Worm (Caenorhabditis elegans): ENCODE data around the gene fbxa-51.
A peak's percentile ranks its signal among the peaks of the same experiment; 100 is the strongest.

Gene fbxa-51

ce11 chrIII:952184-952583 lies 9.9 kb upstream of the fbxa-51 start, which contains the start of gene fbxa-10:
Gene fbxa-10, plus strand, starts transcription at chrIII:952390.
- TF ChIP-seq dpl-1 (GFP tag; optimal IDR thresholded peaks at IDR 0.05), result peak in 2 of 3 experiments; percentile 37 to 54
- peak; percentile 87 for TF ChIP-seq F16B12.6 (tag; optimal IDR thresholded peaks at IDR 0.05)
- peak; percentile 25 to 45 for TF ChIP-seq efl-1 (optimal IDR thresholded peaks at IDR 0.05)
- peak; percentile 31 to 94 for TF ChIP-seq efl-1 (GFP tag; optimal IDR thresholded peaks at IDR 0.05 in 1 of 2)
- TF ChIP-seq tbx-2 (tag; optimal IDR thresholded peaks at IDR 0.05), result peak; percentile 19
- no peak for TF ChIP-seq unc-130 (tag; optimal IDR thresholded peaks at IDR 0.05)
- TF ChIP-seq lin-35 (GFP tag; optimal IDR thresholded peaks at IDR 0.05), result peak; percentile 30 to 39
- no peak for TF ChIP-seq fos-1 (tag; optimal IDR thresholded peaks at IDR 0.05)
- peak; percentile 25 for TF ChIP-seq dsc-1 (tag; optimal IDR thresholded peaks at IDR 0.05)
- TF ChIP-seq swsn-7 (tag; optimal IDR thresholded peaks at IDR 0.05), result peak; percentile 30
- no peak for TF ChIP-seq elt-2 (tag; optimal IDR thresholded peaks at IDR 0.05)
- no peak for TF ChIP-seq vab-15 (tag; optimal IDR thresholded peaks at IDR 0.05)
- no peak for TF ChIP-seq Y116A8C.19 (tag; optimal IDR thresholded peaks at IDR 0.05; ENCODE audit: borderline replicate concordance)
- TF ChIP-seq ceh-82 (tag; optimal IDR thresholded peaks at IDR 0.05), result peak in 1 of 3 experiments; percentile 5
- TF ChIP-seq lsy-2 (tag; optimal IDR thresholded peaks at IDR 0.05), result peak; percentile 54 to 68
- peak; percentile 51 for TF ChIP-seq mep-1 (tag; optimal IDR thresholded peaks at IDR 0.05)

DNA sequence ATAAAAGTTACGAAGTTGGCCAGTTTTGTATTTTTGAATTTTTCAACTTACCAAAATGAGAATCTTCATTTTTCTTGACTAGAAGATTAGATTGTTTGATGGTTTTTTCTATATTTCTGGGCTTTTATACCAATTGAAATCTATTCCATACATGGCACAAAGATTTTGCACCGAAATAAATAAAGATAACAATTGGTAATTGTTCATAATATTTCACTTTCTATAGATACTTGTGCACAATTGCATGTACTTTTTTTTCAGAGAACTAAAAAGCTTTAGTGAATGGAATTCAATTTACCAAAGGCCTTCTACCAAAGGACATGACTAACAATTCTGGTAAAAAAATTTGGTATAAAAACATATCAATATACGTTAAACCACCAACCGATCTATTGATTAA lies 7.5 kb upstream of the fbxa-51 start, which contains the start of the genes T12B5.15 and T12B5.14:
Gene T12B5.15, minus strand, starts transcription at position 101 of the 400 bp plus-strand sequence.
Gene T12B5.14, plus strand, starts transcription at position 321 of the 400 bp plus-strand sequence.
- TF ChIP-seq snpc-4 (tag; optimal IDR thresholded peaks at IDR 0.05), result no peak
- TF ChIP-seq lin-35 (GFP tag; optimal IDR thresholded peaks at IDR 0.05), result no peak
- TF ChIP-seq nhr-28 (tag; optimal IDR thresholded peaks at IDR 0.05), result no peak
- no peak for TF ChIP-seq ceh-88 (GFP tag; IDR thresholded peaks at IDR 0.05)
- no peak for TF ChIP-seq efl-3 (GFP tag; optimal IDR thresholded peaks at IDR 0.05)

DNA sequence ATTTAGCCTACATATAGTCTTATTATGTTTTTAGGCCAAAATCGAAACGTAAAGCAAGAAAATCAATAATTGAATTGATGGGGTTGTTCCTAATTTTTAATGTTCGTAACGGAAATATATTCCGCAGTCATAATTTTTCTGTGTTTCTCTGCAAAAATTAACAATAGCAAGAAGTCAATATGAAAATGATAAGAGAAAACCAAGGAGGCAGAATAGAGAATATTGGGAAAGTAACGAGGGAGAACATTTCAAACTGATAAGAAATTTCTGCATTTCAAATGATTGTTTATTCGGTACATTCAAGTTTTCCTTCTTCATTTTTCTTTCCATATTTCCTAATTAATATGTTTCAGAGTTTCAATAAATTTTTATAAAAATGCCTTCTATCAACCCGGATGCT lies 6.1 kb upstream of the fbxa-51 start, which contains the start of gene fbxa-54:
Gene fbxa-54, plus strand, starts transcription at position 354 of the 400 bp plus-strand sequence.
- TF ChIP-seq elt-2 (tag; optimal IDR thresholded peaks at IDR 0.05) (peak; percentile 36), aly-2 (tag; optimal IDR thresholded peaks at IDR 0.05) (no peak), ces-1 (GFP tag; optimal IDR thresholded peaks at IDR 0.05) (no peak), nhr-85 (tag) (no peak), dsc-1 (tag; optimal IDR thresholded peaks at IDR 0.05) (no peak), C34B4.2 (tag; optimal IDR thresholded peaks at IDR 0.05) (no peak), rnt-1 (tag; optimal IDR thresholded peaks at IDR 0.05) (no peak)

DNA sequence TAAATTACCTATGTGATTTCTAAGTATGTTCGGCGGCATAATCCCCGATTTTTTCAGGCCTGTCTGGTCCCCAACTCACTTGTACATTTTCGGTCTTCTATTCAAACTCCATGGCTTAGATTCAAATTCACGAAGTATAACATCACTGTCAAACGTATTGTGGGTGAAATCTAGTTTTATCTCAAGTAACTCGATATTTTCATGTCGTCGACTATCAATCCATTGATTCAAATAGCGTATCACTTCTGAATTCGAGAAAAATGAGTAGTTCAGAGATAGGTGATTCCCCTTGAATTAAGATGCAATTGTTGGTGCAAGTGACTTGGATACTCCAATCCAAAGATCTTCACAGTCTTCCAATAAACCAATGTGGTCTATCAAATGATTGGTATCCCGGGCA lies 2.6 kb downstream of the fbxa-51 start:
- TF ChIP-seq lin-39 (tag; optimal IDR thresholded peaks at IDR 0.05), result no peak
- no peak for TF ChIP-seq lir-3 (tag; optimal IDR thresholded peaks at IDR 0.05; ENCODE audit: poor library complexity)
- TF ChIP-seq lsy-2 (tag; optimal IDR thresholded peaks at IDR 0.05), result no peak
- TF ChIP-seq efl-3 (GFP tag; optimal IDR thresholded peaks at IDR 0.05), result no peak
- TF ChIP-seq C34B4.2 (tag; optimal IDR thresholded peaks at IDR 0.05), result no peak
- no peak for TF ChIP-seq egl-27 (tag; optimal IDR thresholded peaks at IDR 0.05)
- TF ChIP-seq ceh-88 (GFP tag; IDR thresholded peaks at IDR 0.05), result no peak
- no peak for TF ChIP-seq nhr-85 (tag)
- no peak for TF ChIP-seq swsn-7 (tag; optimal IDR thresholded peaks at IDR 0.05)
- TF ChIP-seq nhr-237 (tag; optimal IDR thresholded peaks at IDR 0.05), result no peak
- TF ChIP-seq aha-1 (tag; optimal IDR thresholded peaks at IDR 0.05), result no peak
- no peak for TF ChIP-seq nhr-28 (tag; optimal IDR thresholded peaks at IDR 0.05)
- TF ChIP-seq nhr-84 (tag; optimal IDR thresholded peaks at IDR 0.05), result no peak

DNA sequence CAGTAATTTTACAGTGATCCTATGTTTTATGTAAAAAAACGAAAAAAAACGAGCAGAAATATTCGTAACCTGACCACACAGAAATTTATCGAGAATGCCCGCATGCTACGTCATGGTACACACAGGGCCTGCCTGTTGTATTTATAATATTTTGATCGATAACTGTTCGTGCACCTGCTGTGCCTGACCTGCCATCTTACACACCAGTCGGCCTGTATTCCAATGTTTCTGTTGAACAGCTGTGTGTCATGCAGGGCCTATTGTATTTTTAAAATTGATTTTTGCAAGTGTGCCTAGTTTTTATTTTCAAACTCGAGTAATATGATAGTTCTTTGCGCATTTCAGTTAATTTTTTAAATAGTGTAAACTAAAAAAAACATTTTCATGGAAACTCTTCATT lies 4.2 kb downstream of the fbxa-51 start:
- TF ChIP-seq elt-2 (tag; optimal IDR thresholded peaks at IDR 0.05), result no peak
- TF ChIP-seq lsy-2 (tag; optimal IDR thresholded peaks at IDR 0.05), result no peak
- no peak for TF ChIP-seq ama-1 (optimal IDR thresholded peaks at IDR 0.05)
- no peak for TF ChIP-seq nhr-12 (tag; optimal IDR thresholded peaks at IDR 0.05)

DNA sequence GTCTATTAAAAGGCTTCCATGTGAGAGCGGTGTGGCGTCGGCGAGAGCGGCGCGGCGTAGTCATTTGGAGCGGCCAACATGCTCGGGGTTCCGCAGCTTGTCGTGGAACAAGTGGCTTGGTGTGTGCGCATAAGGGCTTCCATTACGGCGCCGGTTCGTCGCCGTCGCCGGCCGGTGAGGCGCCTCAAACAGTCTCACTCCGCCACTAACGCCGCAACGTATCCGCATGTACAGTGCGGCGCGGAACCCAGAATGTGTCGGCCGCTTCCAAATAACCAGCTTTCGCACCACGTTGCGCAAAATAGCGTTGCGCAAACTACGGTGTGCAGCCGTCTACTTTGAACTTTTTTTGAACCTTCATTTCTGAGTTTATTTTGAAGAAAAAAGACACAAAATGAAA lies 8.9 kb downstream of the fbxa-51 start:
- TF ChIP-seq snpc-4 (tag; optimal IDR thresholded peaks at IDR 0.05) (no peak), fkh-8 (tag; optimal IDR thresholded peaks at IDR 0.05) (no peak), zip-4 (GFP tag; optimal IDR thresholded peaks at IDR 0.05) (no peak), egl-13 (tag; optimal IDR thresholded peaks at IDR 0.05) (no peak), dpl-1 (GFP tag; optimal IDR thresholded peaks at IDR 0.05) (no peak), ceh-82 (tag; optimal IDR thresholded peaks at IDR 0.05) (no peak), F16B12.6 (tag; optimal IDR thresholded peaks at IDR 0.05) (no peak), efl-3 (GFP tag; optimal IDR thresholded peaks at IDR 0.05) (no peak), aha-1 (tag; optimal IDR thresholded peaks at IDR 0.05) (no peak), nhr-11 (tag; optimal IDR thresholded peaks at IDR 0.05) (no peak), unc-86 (tag; optimal IDR thresholded peaks at IDR 0.05) (no peak), swsn-7 (tag; optimal IDR thresholded peaks at IDR 0.05) (no peak), elt-3 (tag; optimal IDR thresholded peaks at IDR 0.05) (no peak), C04F5.9 (tag; optimal IDR thresholded peaks at IDR 0.05) (no peak), nhr-237 (tag; optimal IDR thresholded peaks at IDR 0.05) (no peak), sup-37 (GFP tag; optimal IDR thresholded peaks at IDR 0.05) (no peak), lin-14 (GFP tag; optimal IDR thresholded peaks at IDR 0.05) (no peak), nhr-77 (tag; optimal IDR thresholded peaks at IDR 0.05) (no peak)
